Fruit fly (Drosophila melanogaster): ENCODE data around the gene Acbp5.

The Acbp5 gene

DNA sequence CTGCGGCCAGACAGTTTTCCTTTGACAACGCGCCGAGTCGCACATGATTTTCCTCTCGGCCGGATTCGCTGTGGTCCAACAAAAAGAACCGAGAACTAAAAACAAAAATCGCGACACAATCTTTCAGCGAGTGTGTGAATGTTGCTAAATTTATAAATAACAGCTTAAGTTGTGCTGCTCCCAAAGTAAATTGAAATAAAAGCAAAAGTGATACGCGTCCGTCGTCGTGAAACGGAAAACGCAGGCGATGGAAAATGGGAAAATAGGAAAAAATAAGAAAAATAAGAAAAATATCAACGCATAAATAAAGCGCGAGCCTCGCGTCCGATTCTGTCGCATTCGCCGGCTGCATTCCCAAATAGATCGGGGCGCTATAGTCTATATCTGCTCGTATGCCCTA lies 34.8 kb downstream of the Acbp5 start, which contains the start of gene Fhos:
TSS of gene Fhos (plus strand) at position 28 of the 400 bp plus-strand sequence.
- TF ChIP-seq CG17801 (GFP tag; optimal IDR thresholded peaks at IDR 0.05; ENCODE audit: partially characterized antibody) = no peak

DNA sequence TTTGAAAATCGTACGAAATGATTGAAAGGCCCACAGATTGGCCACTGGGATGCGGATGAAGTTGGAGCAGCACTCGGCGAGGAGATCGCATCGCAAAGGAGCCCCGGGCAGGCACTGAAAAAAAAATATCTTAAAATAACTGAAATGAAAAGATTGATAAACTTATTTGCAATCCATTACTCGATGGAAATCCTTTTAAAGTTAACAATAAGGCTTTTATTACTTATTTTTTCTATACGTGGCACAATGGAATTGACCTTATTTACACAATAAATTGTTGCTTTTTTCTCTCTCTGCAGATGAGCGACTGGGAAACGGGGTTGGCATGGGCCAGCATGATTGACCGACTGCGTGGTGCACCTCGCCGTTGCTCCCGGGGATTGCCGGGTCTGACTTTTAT lies 37.1 kb downstream of the Acbp5 start:
- no peak for TF ChIP-seq CG17801 (GFP tag; optimal IDR thresholded peaks at IDR 0.05; ENCODE audit: partially characterized antibody)

DNA sequence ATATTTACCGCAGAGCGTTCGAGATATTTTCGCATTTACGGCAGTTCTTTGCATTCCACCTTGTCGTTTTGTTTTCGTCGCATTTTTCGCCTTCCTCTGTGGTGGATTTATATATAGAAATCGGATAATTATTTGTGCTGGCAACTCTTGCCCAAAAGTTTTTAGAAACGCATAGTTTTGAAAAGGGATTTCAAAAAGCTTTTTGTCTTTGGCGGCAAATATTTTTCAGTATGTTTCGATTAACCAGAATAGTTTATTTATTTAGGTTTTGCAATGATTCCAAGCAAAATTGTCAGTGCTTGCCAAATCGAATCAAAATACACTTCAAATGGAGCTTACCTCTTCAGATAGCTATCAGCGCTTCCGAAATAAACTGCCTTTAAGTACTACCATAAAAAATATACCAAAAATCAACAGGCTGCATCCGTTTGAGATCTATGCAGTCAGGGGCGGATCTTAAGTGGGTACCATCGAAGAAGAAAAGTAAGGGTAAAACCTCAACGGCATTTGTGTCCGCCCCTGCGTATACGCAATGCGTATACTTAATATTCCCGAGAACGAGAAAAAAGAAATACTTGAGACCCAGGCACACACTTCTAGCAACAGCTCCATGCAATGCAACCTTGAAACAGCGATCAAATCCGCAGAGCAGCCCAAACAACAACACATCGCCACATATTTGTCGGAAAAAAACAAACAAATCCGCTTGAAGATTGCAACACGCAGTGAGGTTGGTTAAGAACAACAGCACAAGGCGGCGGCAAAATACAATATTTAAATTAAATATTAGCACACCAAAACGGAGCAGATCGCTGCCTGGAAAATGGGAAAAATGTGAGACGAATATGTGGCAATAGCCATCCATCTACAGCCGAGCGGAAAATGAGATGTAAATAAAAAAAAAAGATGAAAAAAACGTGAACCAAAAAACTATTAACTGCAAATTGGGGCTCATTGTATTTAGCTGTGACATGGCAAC lies 38.4 kb downstream of the Acbp5 start, which contains the start of gene CG13306:
TSS of gene CG13306 (minus strand) at position 51 of the 979 bp plus-strand sequence.
- TF ChIP-seq CG17801 (GFP tag; optimal IDR thresholded peaks at IDR 0.05; ENCODE audit: partially characterized antibody) = no peak

DNA sequence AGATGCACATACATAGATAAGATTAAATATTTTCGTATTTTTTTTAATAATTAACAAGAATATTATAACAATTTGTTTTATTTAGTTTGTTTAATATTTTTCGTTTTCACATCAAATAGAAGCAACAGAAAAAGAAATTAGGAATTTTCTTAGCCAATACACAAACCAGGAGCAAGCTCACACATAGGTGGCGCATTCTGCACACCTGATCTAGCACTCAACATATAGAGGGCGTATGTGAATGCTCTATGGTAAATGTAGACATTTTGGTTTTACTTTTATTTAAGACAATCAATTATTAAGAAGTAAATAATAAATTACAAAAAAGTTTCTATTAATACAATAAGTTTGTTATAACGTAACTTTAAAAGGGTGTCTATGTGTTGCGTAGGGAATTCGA lies 39.5 kb downstream of the Acbp5 start:
- TF ChIP-seq CG17801 (GFP tag; optimal IDR thresholded peaks at IDR 0.05; ENCODE audit: partially characterized antibody) = no peak

DNA sequence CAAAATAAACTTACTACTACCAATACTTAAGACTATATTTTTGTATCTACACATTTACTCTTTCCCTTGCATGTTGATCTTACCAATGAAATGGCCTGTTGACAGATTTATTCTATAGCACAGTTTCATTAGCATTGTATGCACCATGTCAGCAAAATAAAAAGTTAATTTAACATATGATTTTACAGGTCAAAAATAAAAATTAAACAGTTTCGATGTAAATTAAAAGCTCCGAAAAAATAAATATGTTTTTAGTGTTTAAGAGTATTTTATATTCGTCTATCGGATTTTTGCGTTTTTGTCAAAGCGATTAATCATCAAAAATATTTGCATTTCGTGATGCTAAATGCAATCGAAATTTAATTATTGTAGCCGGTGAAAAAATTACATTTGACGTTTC lies 40.0 kb downstream of the Acbp5 start:
- TF ChIP-seq CG17801 (GFP tag; optimal IDR thresholded peaks at IDR 0.05; ENCODE audit: partially characterized antibody) = no peak

DNA sequence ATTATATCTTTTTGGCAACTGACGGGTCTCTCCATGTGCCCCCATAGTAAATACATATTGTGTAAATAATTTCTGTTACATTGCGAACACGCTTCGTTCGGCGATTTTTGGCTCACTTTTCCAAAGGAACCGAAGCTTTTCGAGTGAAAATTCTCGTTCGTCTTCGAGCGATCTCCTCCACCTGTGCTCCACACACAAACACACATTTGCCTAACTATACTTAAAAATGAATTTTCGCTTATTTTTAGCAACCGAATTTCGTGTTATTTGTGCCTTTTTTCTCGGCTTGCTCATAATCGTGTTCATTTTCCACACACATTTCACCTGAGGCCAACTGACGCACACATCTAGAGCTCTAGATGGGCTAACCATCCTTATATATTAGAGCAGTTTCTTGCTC lies 41.8 kb downstream of the Acbp5 start:
- no peak for TF ChIP-seq CG17801 (GFP tag; optimal IDR thresholded peaks at IDR 0.05; ENCODE audit: partially characterized antibody)

DNA sequence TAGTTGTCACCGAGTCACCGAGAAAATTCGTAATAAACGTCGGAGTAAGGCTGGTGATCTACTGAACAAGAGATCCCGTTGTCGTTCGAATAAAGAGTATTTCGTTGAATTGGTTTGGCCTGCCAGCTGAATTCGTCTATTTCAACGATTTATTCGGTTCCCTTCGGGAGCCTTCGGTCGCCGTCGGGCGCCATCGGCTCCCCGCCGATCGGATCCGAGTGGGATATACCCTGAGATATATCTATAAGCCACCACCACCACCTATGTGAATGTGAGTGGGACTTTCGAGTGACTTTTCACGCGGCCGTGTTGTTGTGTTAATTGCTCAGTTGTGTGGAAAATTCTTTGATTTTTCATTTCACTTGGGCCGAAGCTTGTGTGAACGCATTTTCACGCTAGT lies 43.1 kb downstream of the Acbp5 start, which contains the start of gene Prm:
TSS of gene Prm (minus strand) at position 101 of the 400 bp plus-strand sequence.
- TF ChIP-seq CG17801 (GFP tag; optimal IDR thresholded peaks at IDR 0.05; ENCODE audit: partially characterized antibody) = no peak

DNA sequence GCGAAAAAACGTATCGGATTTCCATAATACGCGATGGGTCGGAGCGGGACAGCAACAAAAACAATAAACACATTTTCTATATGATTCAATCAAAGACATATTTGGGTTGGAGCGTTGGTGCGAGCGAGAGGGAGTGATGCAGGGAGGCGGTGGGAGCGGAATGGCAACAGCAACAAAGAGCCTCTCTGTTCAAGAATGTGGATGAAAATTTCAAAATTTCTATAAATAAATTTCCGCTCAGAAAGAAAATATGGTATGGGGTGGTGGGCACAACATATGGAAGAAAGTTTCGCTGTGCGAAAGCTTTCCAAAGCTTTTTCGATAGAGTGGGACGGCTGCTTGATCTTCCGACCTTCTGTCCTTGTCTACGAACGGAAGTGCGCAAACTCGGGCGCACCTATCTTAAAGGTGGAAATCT lies 47.3 kb downstream of the Acbp5 start:
- TF ChIP-seq CG17801 (GFP tag; optimal IDR thresholded peaks at IDR 0.05; ENCODE audit: partially characterized antibody) = no peak

Measured in ovary, adult (tissue).